Worm (Caenorhabditis elegans) whole organism, midembryonic: Measurements from ENCODE around the gene T09F3.7.

ENCODE experiments used
- cog-1 ChIP-seq: sonication (generic microtip); optimal IDR thresholded peaks from 2 replicates; lab custom pipeline; 2016; ENCODE audit warnings: missing genetic modification characterization, missing compliant biosample characterization
- flt-1 ChIP-seq: fragments of 200-800 bp; sonication (Bioruptor generic); IDR thresholded peaks from 2 replicates; pipeline ENCODE4 v1.3.6; 2022; ENCODE audit warnings: missing genetic modification characterization, missing compliant biosample characterization
- klf-2 ChIP-seq: fragments of 200-800 bp; sonication (Bioruptor generic); conservative IDR thresholded peaks from 2 replicates; pipeline ENCODE4 v1.3.6; 2022; ENCODE audit warnings: missing genetic modification reagents, missing genetic modification characterization, missing compliant biosample characterization
- ztf-23 ChIP-seq: fragments of 200-800 bp; sonication (Bioruptor generic); IDR thresholded peaks from 2 replicates; pipeline ENCODE4 v1.3.6; 2022; ENCODE audit warnings: missing genetic modification reagents, missing genetic modification characterization, missing compliant biosample characterization
- ztf-29 ChIP-seq: fragments of 200-800 bp; sonication (Bioruptor generic); IDR thresholded peaks from 2 replicates; pipeline ENCODE4 v1.3.6; 2022; ENCODE audit warnings: missing genetic modification reagents, missing genetic modification characterization, missing compliant biosample characterization

- no peak for TF ChIP-seq cog-1
- TF ChIP-seq klf-2 (GFP tag; lab: Robert Waterston, UW): no peak
- no peak for TF ChIP-seq ztf-29
- TF ChIP-seq flt-1 (GFP tag; lab: Robert Waterston, UW): no peak
- no peak for TF ChIP-seq ztf-23 (GFP tag; lab: Robert Waterston, UW)
Observed at ce11 chrII:10439976-10440375, 49.0 kb downstream of the T09F3.7 start, which contains the start of gene E04D5.4.
